Fruit fly (Drosophila melanogaster): ENCODE measurements around the gene CG11537.

Gene CG11537

DNA sequence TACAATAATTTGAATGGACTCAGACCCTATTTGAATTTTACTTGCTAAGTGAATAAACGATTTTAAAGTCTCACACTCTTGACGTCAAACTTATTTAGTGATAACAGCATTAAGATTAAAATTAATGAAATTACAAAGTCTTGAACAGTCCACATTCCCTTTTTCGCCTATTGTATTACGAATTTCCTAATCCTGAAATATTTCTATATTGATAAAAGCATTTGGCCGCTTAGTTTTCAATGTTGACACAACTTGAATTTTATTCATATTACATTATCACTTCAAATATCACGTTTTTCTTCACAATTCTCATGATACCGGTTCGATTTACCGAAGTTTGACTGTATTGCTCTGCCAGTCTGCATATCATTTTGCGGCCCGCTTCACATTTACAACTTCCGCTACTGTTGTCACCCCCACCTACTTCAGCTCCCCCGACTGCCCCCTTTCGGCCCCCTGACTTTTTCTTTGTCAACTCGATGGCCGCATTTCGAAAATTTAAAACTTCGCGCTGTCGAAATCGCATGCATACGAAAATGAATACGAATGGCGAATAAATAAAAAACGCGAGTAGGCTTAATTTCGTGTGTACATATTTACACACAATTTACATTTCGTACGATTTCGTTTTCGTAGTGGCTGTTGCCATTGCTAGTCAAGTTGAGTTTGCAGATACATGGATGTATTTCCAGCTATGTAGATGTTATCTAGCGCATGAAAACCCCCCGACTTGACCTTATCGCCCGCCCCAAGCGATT is 64.7 kb downstream of the CG11537 start (continued):
- TF ChIP-seq caup (GFP tag; optimal IDR thresholded peaks at IDR 0.05; ENCODE audit: severe bottlenecking): peak; percentile 59
- no peak for TF ChIP-seq Vsx1 (GFP tag; optimal IDR thresholded peaks at IDR 0.05)
- peak; percentile 16 for TF ChIP-seq HmgZ (tag; optimal IDR thresholded peaks at IDR 0.05)
- no peak for TF ChIP-seq pzg (GFP tag; optimal IDR thresholded peaks at IDR 0.05)
- TF ChIP-seq CG11398 (GFP tag; optimal IDR thresholded peaks at IDR 0.05): no peak
- TF ChIP-seq Bdp1 (GFP tag; optimal IDR thresholded peaks at IDR 0.05): no peak
- TF ChIP-seq Hr39 (optimal IDR thresholded peaks at IDR 0.05): no peak
- TF ChIP-seq HLH4C (GFP tag; IDR thresholded peaks at IDR 0.05; ENCODE audit: partially characterized antibody): no peak
- TF ChIP-seq disco-r (GFP tag; optimal IDR thresholded peaks at IDR 0.05): no peak
- no peak for TF ChIP-seq Drgx (GFP tag; IDR thresholded peaks at IDR 0.05)
- no peak for TF ChIP-seq CG10565 (GFP tag; optimal IDR thresholded peaks at IDR 0.05)
- no peak for TF ChIP-seq CG17186 (GFP tag; optimal IDR thresholded peaks at IDR 0.05)
- TF ChIP-seq Sry-β (GFP tag; optimal IDR thresholded peaks at IDR 0.05): no peak
- peak; percentile 53 for TF ChIP-seq CG15514 (GFP tag; optimal IDR thresholded peaks at IDR 0.05)
- TF ChIP-seq shn (GFP tag; optimal IDR thresholded peaks at IDR 0.05): no peak
- peak; percentile 47 for TF ChIP-seq CG10209 (GFP tag; optimal IDR thresholded peaks at IDR 0.05)
- TF ChIP-seq Ssrp (tag; optimal IDR thresholded peaks at IDR 0.05): peak; percentile 46
- peak; percentile 65 for TF ChIP-seq Meics (GFP tag; optimal IDR thresholded peaks at IDR 0.05)
- TF ChIP-seq Ets97D (GFP tag; optimal IDR thresholded peaks at IDR 0.05): no peak
- TF ChIP-seq chm (GFP tag; IDR thresholded peaks at IDR 0.05): no peak
- TF ChIP-seq CG7928 (GFP tag; optimal IDR thresholded peaks at IDR 0.05): peak; percentile 15
- TF ChIP-seq Eip74EF (GFP tag; optimal IDR thresholded peaks at IDR 0.05): peak; percentile 21 to 86
- TF ChIP-seq CG6813 (GFP tag; optimal IDR thresholded peaks at IDR 0.05): peak; percentile 32
- TF ChIP-seq Nf-YC (tag; optimal IDR thresholded peaks at IDR 0.05): no peak
- no peak for TF ChIP-seq Antp (GFP tag; optimal IDR thresholded peaks at IDR 0.05)
- no peak for TF ChIP-seq ase (GFP tag; IDR thresholded peaks at IDR 0.05)
- no peak for TF ChIP-seq hkb (optimal IDR thresholded peaks at IDR 0.05)
- TF ChIP-seq hkb (GFP tag; IDR thresholded peaks at IDR 0.05): no peak; the same call in 1 of the 2 replicates
- TF ChIP-seq pum (GFP tag; optimal IDR thresholded peaks at IDR 0.05): no peak
- no peak for TF ChIP-seq tll (GFP tag; optimal IDR thresholded peaks at IDR 0.05)
- TF ChIP-seq CG3838 (GFP tag; optimal IDR thresholded peaks at IDR 0.05): no peak
- TF ChIP-seq CG4328 (GFP tag; optimal IDR thresholded peaks at IDR 0.05): peak; percentile 46
- TF ChIP-seq CG15073 (GFP tag; optimal IDR thresholded peaks at IDR 0.05): no peak
- no peak for TF ChIP-seq CG1792 (GFP tag; optimal IDR thresholded peaks at IDR 0.05)
- no peak for TF ChIP-seq CG5245 (GFP tag; optimal IDR thresholded peaks at IDR 0.05)
- TF ChIP-seq CG2116 (GFP tag; optimal IDR thresholded peaks at IDR 0.05): no peak
- TF ChIP-seq CG31365 (tag; optimal IDR thresholded peaks at IDR 0.05): peak; percentile 27
- peak in 1 of 2 experiments; percentile 14 for TF ChIP-seq dpn (GFP tag; optimal IDR thresholded peaks at IDR 0.05)
- TF ChIP-seq dimm (GFP tag; IDR thresholded peaks at IDR 0.05): no peak
- TF ChIP-seq chif (GFP tag; optimal IDR thresholded peaks at IDR 0.05): peak in 1 of 2 experiments; percentile 5
- no peak for TF ChIP-seq Oaz (GFP tag; IDR thresholded peaks at IDR 0.05)
- peak; percentile 68 for TF ChIP-seq CG2678 (tag; optimal IDR thresholded peaks at IDR 0.05)
- no peak; the same call in 1 of the 2 replicates for TF ChIP-seq CG31224 (GFP tag; IDR thresholded peaks at IDR 0.05)
- no peak for TF ChIP-seq toy (GFP tag; IDR thresholded peaks at IDR 0.05)
- TF ChIP-seq CHES-1-like (GFP tag; optimal IDR thresholded peaks at IDR 0.05): no peak
- TF ChIP-seq CG3726 (GFP tag; IDR thresholded peaks at IDR 0.05): no peak
- TF ChIP-seq CG12391 (tag; optimal IDR thresholded peaks at IDR 0.05): peak; percentile 45
- TF ChIP-seq otp (GFP tag; IDR thresholded peaks at IDR 0.05): peak; percentile 23; the same call in 1 of the 3 replicates
- no peak for TF ChIP-seq tx (GFP tag; optimal IDR thresholded peaks at IDR 0.05)

All from whole organism, embryonic.